Worm (Caenorhabditis elegans) whole organism, L4 larva: ENCODE measurements around the gene syp-1.

Source experiments
- D1046.2 ChIP-seq: fragments of 200-800 bp; sonication (Bioruptor generic); IDR thresholded peaks from 2 replicates; pipeline ENCODE4 v1.3.6; 2022; ENCODE audit warnings: missing genetic modification characterization, missing compliant biosample characterization
- R02D3.7 ChIP-seq: fragments of 150-350 bp; sonication (generic microtip); optimal IDR thresholded peaks from 3 replicates; lab custom pipeline; 2014; ENCODE audit warnings: missing biosample characterization, missing genetic modification characterization
- arid-1 ChIP-seq: fragments of 200-800 bp; sonication (Bioruptor generic); conservative IDR thresholded peaks from 2 replicates; pipeline ENCODE4 v1.3.6; 2022; ENCODE audit warnings: missing genetic modification reagents, missing genetic modification characterization, missing compliant biosample characterization
- ceh-28 ChIP-seq: fragments of 150-350 bp; optimal IDR thresholded peaks from 2 replicates; lab custom pipeline; 2014; ENCODE audit warnings: missing biosample characterization, missing genetic modification reagents, missing genetic modification characterization
- ceh-32 ChIP-seq: sonication (generic microtip); optimal IDR thresholded peaks from 2 replicates; lab custom pipeline; 2016; ENCODE audit warnings: mild to moderate bottlenecking, missing genetic modification characterization, missing compliant biosample characterization; ENCODE audit not compliant: poor library complexity
- ceh-82 ChIP-seq: sonication (generic microtip); optimal IDR thresholded peaks from 2 replicates; lab custom pipeline; 2017; ENCODE audit warnings: missing biosample characterization, missing genetic modification characterization
- cey-2 ChIP-seq: sonication (generic microtip); optimal IDR thresholded peaks from 3 replicates; lab custom pipeline; 2017; ENCODE audit warnings: missing genetic modification characterization, mild to moderate bottlenecking, missing compliant biosample characterization, antibody characterized with exemption, borderline replicate concordance; ENCODE audit not compliant: insufficient read depth
- ctbp-1 ChIP-seq: fragments of 200-800 bp; sonication (Bioruptor generic); IDR thresholded peaks from 2 replicates; pipeline ENCODE4 v1.3.6; 2022; ENCODE audit warnings: missing genetic modification reagents, missing genetic modification characterization, missing compliant biosample characterization
- daf-12 ChIP-seq: fragments of 150-350 bp; optimal IDR thresholded peaks from 2 replicates; lab custom pipeline; 2014; ENCODE audit warnings: missing biosample characterization, missing genetic modification reagents, missing genetic modification characterization
- daf-16 ChIP-seq, 3 experiments: sonication (generic microtip); optimal IDR thresholded peaks; 2 replicates each; lab custom pipeline; 2016 to 2017; ENCODE audit warnings: missing genetic modification characterization in 3 of 3, missing genetic modification reagents in 3 of 3, mild to moderate bottlenecking in 2 of 3, missing compliant biosample characterization in 2 of 3, missing biosample characterization in 1 of 3, moderate library complexity in 1 of 3
- dmd-6 ChIP-seq: fragments of 200-800 bp; sonication (Bioruptor generic); IDR thresholded peaks from 2 replicates; pipeline ENCODE4 v1.3.6; 2022; ENCODE audit warnings: missing genetic modification reagents, missing genetic modification characterization, missing compliant biosample characterization
- dmd-8 ChIP-seq: fragments of 200-800 bp; sonication (Bioruptor generic); IDR thresholded peaks from 2 replicates; pipeline ENCODE4 v1.3.6; 2022; ENCODE audit warnings: missing genetic modification characterization, missing compliant biosample characterization
- dpl-1 ChIP-seq: fragments of 150-350 bp; optimal IDR thresholded peaks from 2 replicates; lab custom pipeline; 2014; ENCODE audit warnings: missing biosample characterization, missing genetic modification reagents, missing genetic modification characterization
- duxl-1 ChIP-seq: sonication (generic microtip); optimal IDR thresholded peaks from 2 replicates; lab custom pipeline; 2016; ENCODE audit warnings: mild to moderate bottlenecking, missing genetic modification characterization, moderate library complexity, missing compliant biosample characterization; ENCODE audit not compliant: poor library complexity
- dve-1 ChIP-seq: sonication (generic microtip); optimal IDR thresholded peaks from 2 replicates; lab custom pipeline; 2017; ENCODE audit warnings: antibody characterized with exemption, mild to moderate bottlenecking, missing genetic modification characterization, missing compliant biosample characterization; ENCODE audit not compliant: insufficient read depth
- egl-27 ChIP-seq: sonication (generic microtip); optimal IDR thresholded peaks from 3 replicates; lab custom pipeline; 2017; ENCODE audit warnings: missing biosample characterization, missing genetic modification reagents, missing genetic modification characterization
- fkh-10 ChIP-seq: fragments of 150-350 bp; optimal IDR thresholded peaks from 2 replicates; lab custom pipeline; 2014; ENCODE audit warnings: missing biosample characterization, missing genetic modification reagents, missing genetic modification characterization
- gei-8 ChIP-seq: fragments of 200-800 bp; sonication (Bioruptor generic); optimal IDR thresholded peaks from 2 replicates; lab custom pipeline; 2018; ENCODE audit warnings: mild to moderate bottlenecking, missing genetic modification characterization, missing compliant biosample characterization
- hlh-11 ChIP-seq: fragments of 200-800 bp; sonication (Bioruptor generic); optimal IDR thresholded peaks from 2 replicates; lab custom pipeline; 2018; ENCODE audit warnings: mild to moderate bottlenecking, missing genetic modification characterization, missing compliant biosample characterization
- hlh-30 ChIP-seq: sonication (generic microtip); optimal IDR thresholded peaks from 2 replicates; lab custom pipeline; 2017; ENCODE audit warnings: antibody characterized with exemption, mild to moderate bottlenecking, missing genetic modification characterization, missing compliant biosample characterization; ENCODE audit not compliant: insufficient read depth
- hmg-1.1 ChIP-seq: fragments of 200-800 bp; sonication (Bioruptor generic); IDR thresholded peaks from 2 replicates; pipeline ENCODE4 v1.3.6; 2022; ENCODE audit warnings: missing genetic modification reagents, missing genetic modification characterization, missing compliant biosample characterization
- lin-15B ChIP-seq: fragments of 150-350 bp; sonication (generic microtip); optimal IDR thresholded peaks from 3 replicates; lab custom pipeline; 2014; ENCODE audit warnings: missing biosample characterization, missing genetic modification characterization
- lin-38 ChIP-seq: fragments of 200-800 bp; sonication (Bioruptor generic); IDR thresholded peaks from 2 replicates; pipeline ENCODE4 v1.3.6; 2022; ENCODE audit warnings: missing genetic modification reagents, missing genetic modification characterization, missing compliant biosample characterization
- madf-5 ChIP-seq, 2 experiments: fragments of 200-800 bp; sonication (Bioruptor generic); IDR thresholded peaks; 2 replicates each; pipeline ENCODE4 v1.3.6; 2022; ENCODE audit warnings: missing compliant biosample characterization in 2 of 2, missing genetic modification characterization in 2 of 2
- mdl-1 ChIP-seq, 2 experiments: fragments of 150-350 bp in 1 of 2; sonication (generic microtip) in 1 of 2; optimal IDR thresholded peaks; 2 replicates each; lab custom pipeline; 2014 to 2017; ENCODE audit warnings: missing biosample characterization in 2 of 2, missing genetic modification characterization in 2 of 2
- mdt-29 ChIP-seq: fragments of 200-800 bp; sonication (Bioruptor generic); IDR thresholded peaks from 2 replicates; pipeline ENCODE4 v1.3.6; 2022; ENCODE audit warnings: missing genetic modification reagents, missing genetic modification characterization, missing compliant biosample characterization
- mep-1 ChIP-seq: fragments of 150-350 bp; sonication (generic microtip); optimal IDR thresholded peaks from 3 replicates; lab custom pipeline; 2014; ENCODE audit warnings: missing biosample characterization, missing genetic modification characterization
- mes-2 ChIP-seq: sonication (generic microtip); optimal IDR thresholded peaks from 2 replicates; lab custom pipeline; 2016; ENCODE audit warnings: missing genotype, mild to moderate bottlenecking, missing genetic modification characterization, missing compliant biosample characterization; ENCODE audit not compliant: poor library complexity, severe bottlenecking
- nhr-102 ChIP-seq: sonication (generic microtip); optimal IDR thresholded peaks from 2 replicates; lab custom pipeline; 2016; ENCODE audit warnings: mild to moderate bottlenecking, missing genetic modification characterization, moderate library complexity, missing compliant biosample characterization
- nhr-237 ChIP-seq: sonication (generic microtip); optimal IDR thresholded peaks from 2 replicates; lab custom pipeline; 2017; ENCODE audit warnings: missing biosample characterization, missing genetic modification characterization
- nhr-28 ChIP-seq: fragments of 150-350 bp; optimal IDR thresholded peaks from 2 replicates; lab custom pipeline; 2014; ENCODE audit warnings: missing biosample characterization, missing genetic modification characterization
- nhr-42 ChIP-seq: fragments of 200-800 bp; sonication (Bioruptor generic); IDR thresholded peaks from 2 replicates; pipeline ENCODE4 v1.3.6; 2022; ENCODE audit warnings: missing genetic modification characterization, missing compliant biosample characterization
- nhr-48 ChIP-seq: sonication (generic microtip); optimal IDR thresholded peaks from 2 replicates; lab custom pipeline; 2016; ENCODE audit warnings: mild to moderate bottlenecking, missing genetic modification characterization, missing compliant biosample characterization
- nhr-76 ChIP-seq: fragments of 150-350 bp; optimal IDR thresholded peaks from 2 replicates; lab custom pipeline; 2014; ENCODE audit warnings: missing biosample characterization, missing genetic modification characterization
- nhr-77 ChIP-seq: fragments of 150-350 bp; optimal IDR thresholded peaks from 2 replicates; lab custom pipeline; 2014; ENCODE audit warnings: missing biosample characterization, missing genetic modification characterization
- pha-4 ChIP-seq, 2 experiments: fragments of 150-350 bp in 1 of 2; fragments of 200-800 bp in 1 of 2; sonication (Bioruptor generic) in 1 of 2; IDR thresholded peaks in 1 of 2; optimal IDR thresholded peaks in 1 of 2; 2 replicates each; pipeline versions ENCODE4 v1.3.6 to Lab custom; 2014 to 2022; ENCODE audit warnings: missing genetic modification characterization in 2 of 2, missing genetic modification reagents in 2 of 2, missing biosample characterization in 1 of 2, missing compliant biosample characterization in 1 of 2
- php-3 ChIP-seq: fragments of 200-800 bp; sonication (Bioruptor generic); IDR thresholded peaks from 2 replicates; pipeline ENCODE4 v1.3.6; 2022; ENCODE audit warnings: missing genetic modification reagents, missing genetic modification characterization, missing compliant biosample characterization
- pqm-1 ChIP-seq: sonication (generic microtip); optimal IDR thresholded peaks from 2 replicates; lab custom pipeline; 2017; ENCODE audit warnings: missing biosample characterization, missing genetic modification characterization
- set-16 ChIP-seq: fragments of 200-800 bp; sonication (Bioruptor generic); IDR thresholded peaks from 2 replicates; pipeline ENCODE4 v1.3.6; 2022; ENCODE audit warnings: missing genetic modification reagents, missing genetic modification characterization, missing compliant biosample characterization
- snpc-1.2 ChIP-seq: fragments of 200-800 bp; sonication (Bioruptor generic); IDR thresholded peaks from 2 replicates; pipeline ENCODE4 v1.3.6; 2022; ENCODE audit warnings: missing genetic modification reagents, missing genetic modification characterization, missing compliant biosample characterization
- snpc-4 ChIP-seq: fragments of 150-350 bp; optimal IDR thresholded peaks from 2 replicates; lab custom pipeline; 2014; ENCODE audit warnings: missing biosample characterization, missing genetic modification characterization
- spr-3 ChIP-seq: fragments of 200-800 bp; sonication (Bioruptor generic); optimal IDR thresholded peaks from 2 replicates; lab custom pipeline; 2018; ENCODE audit warnings: mild to moderate bottlenecking, missing genetic modification characterization, missing compliant biosample characterization
- tra-1 ChIP-seq: fragments of 200-800 bp; sonication (Bioruptor generic); IDR thresholded peaks from 2 replicates; pipeline ENCODE4 v1.3.6; 2022; ENCODE audit warnings: missing genetic modification reagents, missing genetic modification characterization, missing compliant biosample characterization

The syp-1 gene

DNA sequence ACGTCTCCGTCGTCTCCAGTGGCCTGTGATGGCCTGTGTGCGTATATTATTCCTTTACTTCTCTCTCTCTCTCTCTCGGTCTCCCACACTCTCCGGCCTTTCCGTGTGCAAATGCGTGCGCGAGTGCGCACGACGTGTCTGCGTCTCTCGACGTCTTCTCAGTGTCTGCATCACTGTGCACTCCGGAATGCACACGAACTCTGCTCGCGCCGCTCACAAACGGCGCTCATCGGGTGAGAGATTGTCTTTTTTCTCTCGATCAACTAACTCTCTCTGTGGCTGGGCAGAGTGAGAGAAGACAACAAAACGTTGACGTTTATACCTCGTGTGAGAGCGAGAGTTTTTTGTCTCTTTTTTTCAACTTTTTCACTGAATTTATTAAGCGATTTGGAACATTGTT is 48.1 kb upstream of the syp-1 start (continued):
- TF ChIP-seq nhr-76 (no peak), pqm-1 (no peak), nhr-48 (tag; lab: Kevin White, UChicago) (peak; percentile 92), snpc-4 (no peak), mdt-29 (no peak), dmd-8 (0 out of 2 replicates have a peak, but pooled peaks have one; percentile 54), D1046.2 (no peak), ceh-32 (tag; lab: Kevin White, UChicago) (no peak), madf-5 (GFP tag; IDR thresholded peaks at IDR 0.05; lab: Robert Waterston, UW) (no peak), tra-1 (GFP tag; lab: Robert Waterston, UW) (peak; percentile 92), ceh-82 (tag; lab: Kevin White, UChicago) (no peak), nhr-77 (tag; lab: Kevin White, UChicago) (peak; percentile 93), nhr-42 (GFP tag; lab: Robert Waterston, UW) (peak; percentile 57; the same call in 1 of the 2 replicates), R02D3.7 (tag; lab: Kevin White, UChicago) (no peak), ceh-28 (no peak), gei-8 (peak; percentile 48), set-16 (GFP tag; lab: Robert Waterston, UW) (peak; percentile 92), arid-1 (GFP tag; lab: Robert Waterston, UW) (peak; percentile 78), lin-15B (tag; lab: Kevin White, UChicago) (no peak), ctbp-1 (GFP tag; lab: Robert Waterston, UW) (peak; percentile 92)

- no peak for TF ChIP-seq nhr-77 (tag; lab: Kevin White, UChicago)
- TF ChIP-seq lin-38 (GFP tag; lab: Robert Waterston, UW): peak; percentile 90
Measured at ce11 chrV:16356798-16357197, 47.3 kb upstream of the syp-1 start.

DNA sequence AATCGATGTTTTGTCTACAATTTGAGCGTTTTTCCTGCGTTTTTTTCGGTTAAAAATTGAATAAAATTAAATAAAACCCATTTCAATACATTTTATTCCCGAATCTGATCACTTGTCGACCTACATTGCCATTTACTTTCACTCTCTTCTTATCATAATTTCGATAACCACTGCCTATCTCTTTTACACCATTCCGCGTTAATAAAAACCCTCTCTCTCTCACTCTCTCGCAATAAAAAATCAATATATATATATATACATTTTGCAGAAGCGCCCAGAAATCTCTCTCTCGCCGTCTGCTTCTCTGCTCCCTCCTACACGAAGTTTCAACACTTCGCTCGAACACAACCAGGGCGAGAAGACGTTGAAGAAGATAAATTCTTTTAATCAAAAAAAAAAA is 46.8 kb upstream of the syp-1 start, which contains the start of gene pptr-1:
Gene pptr-1 (plus strand): TSS at position 269 of the 400 bp plus-strand sequence.
- TF ChIP-seq snpc-1.2 (GFP tag; lab: Robert Waterston, UW): no peak
- TF ChIP-seq nhr-237 (tag; lab: Kevin White, UChicago): no peak
- peak; percentile 25 for TF ChIP-seq nhr-102 (tag; lab: Kevin White, UChicago)
- peak; percentile 73 for TF ChIP-seq hlh-11
- TF ChIP-seq pqm-1: peak; percentile 48
- TF ChIP-seq spr-3 (GFP tag; lab: Kevin White, UChicago): no peak
- TF ChIP-seq pha-4 (GFP tag; IDR thresholded peaks at IDR 0.05; lab: Robert Waterston, UW): 0 out of 2 replicates have a peak, but pooled peaks have one; percentile 34
- no peak for TF ChIP-seq pha-4 (tag; optimal IDR thresholded peaks at IDR 0.05; lab: Kevin White, UChicago)
- TF ChIP-seq dpl-1 (GFP tag; lab: Kevin White, UChicago): peak; percentile 3
- no peak for TF ChIP-seq fkh-10 (GFP tag; lab: Kevin White, UChicago)
- TF ChIP-seq mdl-1 (tag; optimal IDR thresholded peaks at IDR 0.05; lab: Kevin White, UChicago): peak in 1 of 2 experiments; percentile 28
- no peak for TF ChIP-seq egl-27
- peak; percentile 61; the same call in 1 of the 2 replicates for TF ChIP-seq dmd-6 (GFP tag; lab: Robert Waterston, UW)
- no peak for TF ChIP-seq duxl-1 (tag; lab: Kevin White, UChicago)
- TF ChIP-seq php-3: peak; percentile 30; the same call in 1 of the 2 replicates
- TF ChIP-seq mes-2 (tag; lab: Kevin White, UChicago): peak; percentile 30
- no peak for TF ChIP-seq daf-12
- no peak for TF ChIP-seq ceh-82 (tag; lab: Kevin White, UChicago)
- peak; percentile 40 for TF ChIP-seq dve-1
- TF ChIP-seq hmg-1.1 (GFP tag; lab: Robert Waterston, UW): 0 out of 2 replicates have a peak, but pooled peaks have one; percentile 15
- peak; percentile 12 for TF ChIP-seq hlh-30 (tag; lab: Kevin White, UChicago)
- no peak for TF ChIP-seq daf-16 (GFP tag; optimal IDR thresholded peaks at IDR 0.05; lab: Kevin White, UChicago)
- TF ChIP-seq daf-16 (tag; optimal IDR thresholded peaks at IDR 0.05; lab: Kevin White, UChicago): peak; percentile 63
- peak; percentile 42 for TF ChIP-seq mep-1 (tag; lab: Kevin White, UChicago)
- TF ChIP-seq nhr-28 (tag; lab: Kevin White, UChicago): peak; percentile 55
- TF ChIP-seq ctbp-1 (GFP tag; lab: Robert Waterston, UW): no peak
- TF ChIP-seq cey-2 (tag; lab: Kevin White, UChicago): no peak
